Fruit fly (Drosophila melanogaster): ENCODE measurements around the gene Apoltp.

Apoltp gene

DNA sequence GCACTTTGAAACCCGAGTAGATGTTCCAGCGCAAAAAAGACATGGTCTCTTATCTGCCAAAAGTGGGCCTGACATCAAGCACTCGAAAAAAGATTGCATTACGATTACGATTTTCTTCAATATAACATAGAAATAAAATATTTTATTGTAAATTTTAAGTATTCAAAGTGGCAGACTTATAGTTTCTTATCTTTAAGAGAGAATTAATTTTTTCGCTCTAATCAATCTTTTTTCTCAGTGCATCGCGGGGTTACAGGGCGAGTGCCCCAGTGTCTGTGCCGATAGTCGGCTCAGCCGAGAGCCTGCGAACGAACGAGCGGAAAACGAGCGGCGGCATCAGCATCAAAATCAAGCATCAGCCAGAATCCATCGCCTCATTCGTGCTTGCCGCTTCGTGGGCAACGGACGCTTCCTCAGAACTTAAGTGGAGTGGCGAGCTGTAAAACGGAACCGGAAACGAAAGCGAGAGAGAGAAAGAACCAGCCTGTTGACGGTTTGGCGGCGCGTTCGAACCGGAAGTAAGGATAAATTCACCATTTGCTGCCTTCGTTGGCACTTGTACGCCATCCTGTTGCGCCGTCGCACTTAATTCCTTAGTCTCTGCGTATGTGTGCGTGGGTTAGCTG, at the start of gene Apoltp:
TSS of gene Apoltp (plus strand) at position 369 of the 626 bp plus-strand sequence.
- TF ChIP-seq ttk (optimal IDR thresholded peaks at IDR 0.05) (no peak), h (optimal IDR thresholded peaks at IDR 0.05) (no peak), Myc (optimal IDR thresholded peaks at IDR 0.05) (no peak), insv (optimal IDR thresholded peaks at IDR 0.05) (no peak), psq (optimal IDR thresholded peaks at IDR 0.05) (no peak), Sin3A (optimal IDR thresholded peaks at IDR 0.05) (no peak)

DNA sequence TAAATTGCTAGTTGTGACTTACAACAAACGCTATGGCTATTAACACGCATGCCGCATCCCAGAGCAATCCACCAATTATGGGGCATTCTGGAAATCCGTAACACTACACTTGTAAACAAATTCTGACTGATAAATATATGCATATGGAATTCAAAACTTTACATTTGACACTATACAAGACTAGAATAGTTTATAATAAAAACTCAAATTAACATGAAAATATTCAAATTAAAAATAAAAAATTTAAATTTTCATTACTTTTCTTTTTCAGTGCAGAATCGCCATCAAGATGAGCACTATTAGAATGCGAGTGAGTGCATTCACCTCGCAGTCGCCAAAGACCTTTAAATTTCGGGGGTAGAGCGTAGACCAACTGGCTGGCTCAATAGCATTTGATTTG, 48.0 kb upstream of the Apoltp start:
- TF ChIP-seq insv (optimal IDR thresholded peaks at IDR 0.05): no peak
- TF ChIP-seq psq (optimal IDR thresholded peaks at IDR 0.05): no peak
- no peak for TF ChIP-seq Sin3A (optimal IDR thresholded peaks at IDR 0.05)
- no peak for TF ChIP-seq h (optimal IDR thresholded peaks at IDR 0.05)
- no peak for TF ChIP-seq Myc (optimal IDR thresholded peaks at IDR 0.05)
- TF ChIP-seq ttk (optimal IDR thresholded peaks at IDR 0.05): no peak

DNA sequence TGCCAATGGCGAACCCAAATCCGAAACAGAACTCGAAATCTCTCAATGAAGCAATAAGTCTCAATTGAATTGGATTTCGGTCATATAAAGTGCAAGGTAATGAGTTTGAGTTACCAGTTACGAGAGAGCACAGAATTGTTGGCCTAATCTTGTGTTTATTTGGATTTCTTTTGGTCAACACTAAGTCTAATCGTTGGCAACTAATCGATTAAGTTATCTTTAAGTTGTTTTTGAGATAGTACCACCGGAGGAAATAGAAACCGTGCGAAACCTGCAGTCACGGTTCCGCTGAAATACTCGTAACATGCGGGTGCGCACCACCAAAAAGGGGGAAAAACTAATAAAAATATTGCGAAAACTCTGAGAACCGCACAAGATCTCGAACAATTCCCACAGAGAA, 44.8 kb upstream of the Apoltp start, which contains the start of gene CG3841:
TSS of gene CG3841 (plus strand) at position 301 of the 400 bp plus-strand sequence.
- no peak for TF ChIP-seq ttk (optimal IDR thresholded peaks at IDR 0.05)
- no peak for TF ChIP-seq h (optimal IDR thresholded peaks at IDR 0.05)
- no peak for TF ChIP-seq psq (optimal IDR thresholded peaks at IDR 0.05)
- no peak for TF ChIP-seq insv (optimal IDR thresholded peaks at IDR 0.05)
- TF ChIP-seq Myc (optimal IDR thresholded peaks at IDR 0.05): no peak
- no peak for TF ChIP-seq Sin3A (optimal IDR thresholded peaks at IDR 0.05)

DNA sequence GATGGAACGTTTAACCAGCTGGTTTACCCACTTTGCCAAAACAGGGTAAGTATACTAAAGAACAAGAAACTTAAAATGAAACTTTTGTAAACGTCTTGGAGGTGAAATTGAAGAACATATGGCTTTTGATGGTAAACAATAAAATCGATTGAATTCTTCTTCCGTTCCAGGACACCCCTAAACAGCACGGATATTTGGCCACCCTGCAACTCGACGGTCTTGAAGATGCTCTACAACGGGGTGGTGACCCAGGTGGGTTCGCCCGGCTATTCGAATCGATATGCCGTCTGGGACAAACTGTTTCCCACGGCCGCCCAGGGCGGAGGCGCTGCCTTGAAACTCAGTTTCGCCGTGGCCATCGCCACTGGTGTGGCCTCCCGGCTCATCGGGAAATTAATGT, 42.8 kb upstream of the Apoltp start:
- no peak for TF ChIP-seq h (optimal IDR thresholded peaks at IDR 0.05)
- no peak for TF ChIP-seq psq (optimal IDR thresholded peaks at IDR 0.05)
- TF ChIP-seq insv (optimal IDR thresholded peaks at IDR 0.05): no peak
- no peak for TF ChIP-seq Myc (optimal IDR thresholded peaks at IDR 0.05)
- TF ChIP-seq ttk (optimal IDR thresholded peaks at IDR 0.05): no peak
- TF ChIP-seq Sin3A (optimal IDR thresholded peaks at IDR 0.05): no peak

DNA sequence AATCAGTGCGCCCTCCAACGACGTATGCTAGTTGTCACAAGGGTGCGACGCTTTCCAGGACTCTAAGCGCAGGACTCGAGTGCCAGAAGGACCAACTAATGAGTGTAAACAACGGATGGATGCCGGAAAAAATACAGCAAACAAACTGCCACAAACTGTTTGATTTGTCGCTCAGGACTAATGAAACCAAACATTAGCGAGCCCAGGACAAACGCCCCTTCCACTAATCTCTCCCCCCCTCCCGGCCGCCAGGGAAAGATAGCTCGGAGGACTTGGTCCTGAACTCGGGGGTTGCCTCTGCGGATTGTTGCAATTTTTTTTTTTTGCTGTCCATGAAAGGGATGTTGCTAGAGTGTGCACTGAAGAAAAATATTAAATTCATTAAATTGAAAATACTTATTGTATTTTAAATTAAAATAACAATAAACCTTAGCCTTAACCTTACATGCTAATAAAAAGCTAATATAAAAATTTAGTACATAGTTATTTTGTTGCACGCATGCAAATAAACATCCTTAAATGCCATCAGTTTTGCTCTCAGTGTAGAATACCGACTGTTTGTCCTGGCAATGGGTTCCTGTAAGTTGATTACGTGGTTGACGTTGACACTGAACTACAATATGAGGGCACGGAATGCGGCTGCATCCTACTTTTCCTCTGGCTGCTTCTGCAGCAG, 39.2 kb upstream of the Apoltp start:
- no peak for TF ChIP-seq psq (optimal IDR thresholded peaks at IDR 0.05)
- no peak for TF ChIP-seq Myc (optimal IDR thresholded peaks at IDR 0.05)
- TF ChIP-seq ttk (optimal IDR thresholded peaks at IDR 0.05): no peak
- no peak for TF ChIP-seq Sin3A (optimal IDR thresholded peaks at IDR 0.05)
- no peak for TF ChIP-seq h (optimal IDR thresholded peaks at IDR 0.05)

DNA sequence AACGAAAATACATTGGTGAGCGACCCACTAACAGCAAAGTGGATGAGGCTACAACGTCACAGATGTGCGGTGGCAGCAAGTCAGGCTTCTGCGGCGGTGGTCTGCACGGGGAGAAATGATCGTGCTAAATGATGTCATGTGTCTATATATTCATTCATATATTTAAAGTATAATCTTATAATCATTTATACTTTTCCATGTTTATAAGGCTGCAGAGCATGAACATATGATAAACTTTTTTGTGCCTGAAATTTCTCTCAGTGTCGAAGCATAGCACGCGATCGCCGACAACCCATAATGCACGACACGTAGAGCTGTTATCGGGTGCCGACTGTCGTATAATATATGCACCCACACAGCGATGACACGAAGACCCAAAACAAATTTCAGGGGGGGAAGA, 35.6 kb upstream of the Apoltp start:
- no peak for TF ChIP-seq ttk (optimal IDR thresholded peaks at IDR 0.05)
- TF ChIP-seq Sin3A (optimal IDR thresholded peaks at IDR 0.05): no peak
- TF ChIP-seq psq (optimal IDR thresholded peaks at IDR 0.05): no peak
- TF ChIP-seq insv (optimal IDR thresholded peaks at IDR 0.05): no peak
- no peak for TF ChIP-seq h (optimal IDR thresholded peaks at IDR 0.05)
- TF ChIP-seq Myc (optimal IDR thresholded peaks at IDR 0.05): no peak

DNA sequence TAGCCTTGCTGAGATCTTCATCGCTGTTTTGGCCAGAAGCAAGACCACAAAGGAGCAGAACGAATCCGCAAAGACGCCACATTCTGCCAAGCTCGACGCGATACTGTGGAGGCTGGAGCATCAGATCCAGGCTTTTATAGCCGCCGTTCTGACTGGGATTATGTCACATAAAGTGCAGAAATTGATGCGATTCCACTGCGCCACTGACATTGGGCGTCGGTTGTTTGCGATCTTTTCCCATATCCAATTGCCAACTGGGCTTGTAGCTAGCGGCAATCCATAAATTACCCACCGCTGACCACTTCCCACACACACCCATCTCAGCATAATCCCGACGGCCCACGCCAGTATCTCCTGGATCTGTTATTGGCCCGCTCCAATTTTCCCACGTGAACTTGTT, 33.2 kb upstream of the Apoltp start, which contains the start of gene CG4382:
TSS of gene CG4382 (minus strand) at position 101 of the 400 bp plus-strand sequence.
- TF ChIP-seq Myc (optimal IDR thresholded peaks at IDR 0.05): no peak
- TF ChIP-seq insv (optimal IDR thresholded peaks at IDR 0.05): no peak

DNA sequence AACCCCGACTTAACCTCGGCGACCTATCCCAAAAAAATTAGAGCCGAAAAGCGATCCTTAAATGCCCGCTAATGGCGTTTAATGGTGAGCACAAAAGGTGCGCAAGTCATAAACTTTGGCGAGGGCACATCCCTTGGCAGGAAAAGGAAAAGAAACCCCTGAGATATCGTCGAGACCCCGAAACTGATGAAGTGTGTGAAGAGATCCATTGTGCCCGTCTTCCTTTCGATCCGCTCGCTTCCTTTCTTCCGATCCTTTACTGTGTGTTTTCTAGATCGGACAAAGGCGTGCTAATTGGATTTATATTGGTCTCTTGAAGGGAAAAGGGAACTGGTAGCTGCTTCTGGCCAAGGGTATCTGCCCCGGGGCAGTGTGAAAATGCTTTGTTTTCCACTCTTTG, 32.8 kb upstream of the Apoltp start:
- TF ChIP-seq Sin3A (optimal IDR thresholded peaks at IDR 0.05) (no peak), Myc (optimal IDR thresholded peaks at IDR 0.05) (no peak), insv (optimal IDR thresholded peaks at IDR 0.05) (no peak), h (optimal IDR thresholded peaks at IDR 0.05) (no peak), ttk (optimal IDR thresholded peaks at IDR 0.05) (no peak), psq (optimal IDR thresholded peaks at IDR 0.05) (no peak)

DNA sequence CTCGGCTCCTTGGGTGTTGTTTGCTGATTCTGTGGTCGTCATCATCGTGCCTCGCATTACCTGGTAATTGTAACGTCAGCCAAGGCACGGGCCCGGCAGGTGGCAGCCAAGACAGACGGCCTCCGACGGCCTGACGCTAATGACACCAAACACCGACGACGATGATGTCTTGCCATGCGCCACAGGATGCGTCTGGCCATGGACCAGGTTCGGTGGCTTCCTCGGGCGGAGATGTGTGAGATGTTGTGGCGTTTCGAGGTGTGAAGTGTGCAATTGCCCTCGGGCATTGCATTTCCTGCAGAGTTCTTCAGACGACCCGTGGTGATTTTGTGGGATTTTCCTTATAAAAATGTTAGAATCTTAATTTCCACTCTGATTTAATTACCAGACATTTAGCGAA, 31.9 kb upstream of the Apoltp start:
- TF ChIP-seq ttk (optimal IDR thresholded peaks at IDR 0.05): no peak
- no peak for TF ChIP-seq psq (optimal IDR thresholded peaks at IDR 0.05)
- no peak for TF ChIP-seq Sin3A (optimal IDR thresholded peaks at IDR 0.05)
- no peak for TF ChIP-seq Myc (optimal IDR thresholded peaks at IDR 0.05)
- TF ChIP-seq h (optimal IDR thresholded peaks at IDR 0.05): no peak
- TF ChIP-seq insv (optimal IDR thresholded peaks at IDR 0.05): no peak

DNA sequence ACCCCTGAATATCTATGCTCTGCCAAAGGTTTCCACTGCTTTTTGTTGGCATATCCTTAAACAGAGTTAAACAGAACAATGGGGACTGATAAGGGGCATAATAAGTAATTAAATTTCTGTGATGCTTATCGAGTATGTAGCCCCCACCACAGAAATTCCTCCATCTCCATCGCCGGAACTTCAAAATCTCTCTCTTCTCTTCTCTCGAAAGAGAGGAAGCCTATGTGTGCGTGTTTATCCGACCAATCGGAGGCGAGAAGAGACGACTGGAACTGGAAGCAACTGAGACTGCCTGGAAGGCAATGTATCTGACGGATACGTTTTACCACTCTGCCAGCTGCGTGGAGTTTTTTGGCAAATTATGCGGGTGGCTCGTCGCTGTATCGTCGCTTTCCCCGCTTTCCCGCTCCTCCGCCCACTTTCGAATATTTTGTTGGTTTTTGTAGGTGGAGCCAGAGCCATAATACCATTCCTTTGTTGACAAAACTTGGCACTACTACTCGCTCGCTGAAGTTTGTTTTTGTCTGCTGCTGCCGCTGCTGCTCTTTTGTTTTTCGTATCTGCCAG, 25.9 kb upstream of the Apoltp start, which contains the start of gene gcm2:
TSS of gene gcm2 (plus strand) at position 566 of the 567 bp plus-strand sequence.
- TF ChIP-seq insv (optimal IDR thresholded peaks at IDR 0.05) (no peak), psq (optimal IDR thresholded peaks at IDR 0.05) (no peak)

DNA sequence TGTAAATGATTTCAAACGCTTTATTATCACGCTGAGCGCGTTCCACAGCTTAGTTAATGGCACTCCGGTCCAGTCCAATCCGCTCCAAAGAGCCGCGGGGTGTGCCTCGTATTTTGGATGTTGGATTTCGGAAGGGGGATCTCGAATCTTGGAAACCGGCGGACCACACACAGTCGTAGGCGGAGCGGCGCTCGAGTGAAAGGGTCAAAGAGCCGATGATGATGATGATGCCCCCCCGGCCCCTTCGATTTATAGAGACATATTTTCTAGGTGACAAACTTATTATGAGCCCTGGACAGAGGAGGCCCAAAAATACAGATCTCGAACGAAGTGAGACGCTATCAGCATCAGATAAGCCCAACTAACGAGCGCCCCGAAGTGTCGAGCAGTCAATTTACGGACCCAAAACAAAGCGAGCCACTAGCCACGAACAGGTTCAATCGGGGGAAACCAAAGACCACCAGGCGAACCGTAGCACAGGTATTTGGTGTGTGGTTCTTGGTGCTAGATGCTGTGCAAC, 24.6 kb upstream of the Apoltp start:
- TF ChIP-seq h (optimal IDR thresholded peaks at IDR 0.05) (no peak), Sin3A (optimal IDR thresholded peaks at IDR 0.05) (no peak), insv (optimal IDR thresholded peaks at IDR 0.05) (no peak), Myc (optimal IDR thresholded peaks at IDR 0.05) (no peak), psq (optimal IDR thresholded peaks at IDR 0.05) (no peak), ttk (optimal IDR thresholded peaks at IDR 0.05) (no peak)

DNA sequence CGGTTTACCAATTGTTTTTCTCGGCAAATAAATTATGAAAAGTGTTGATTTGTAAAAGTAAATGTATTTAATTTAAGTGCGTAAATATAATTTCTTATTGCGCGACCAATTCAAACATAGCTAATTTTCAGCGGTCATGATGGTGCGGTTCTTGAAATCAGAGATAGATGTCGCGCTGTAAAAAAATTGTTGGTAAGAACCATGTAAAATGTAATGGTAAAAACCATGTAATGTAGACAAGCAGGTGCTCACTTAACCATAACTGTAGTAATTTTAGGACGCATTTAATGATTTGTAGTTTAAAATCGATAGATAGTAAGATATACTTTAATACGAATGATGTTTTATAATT, 21.3 kb upstream of the Apoltp start:
- TF ChIP-seq Myc (optimal IDR thresholded peaks at IDR 0.05): no peak
- TF ChIP-seq Sin3A (optimal IDR thresholded peaks at IDR 0.05): no peak
- no peak for TF ChIP-seq h (optimal IDR thresholded peaks at IDR 0.05)
- no peak for TF ChIP-seq insv (optimal IDR thresholded peaks at IDR 0.05)
- no peak for TF ChIP-seq ttk (optimal IDR thresholded peaks at IDR 0.05)
- no peak for TF ChIP-seq psq (optimal IDR thresholded peaks at IDR 0.05)

All from Kc167 (cell line).